Comparison of ENCODE assay signal across 2 fruit fly cellular contexts in the genomic region with DNA sequence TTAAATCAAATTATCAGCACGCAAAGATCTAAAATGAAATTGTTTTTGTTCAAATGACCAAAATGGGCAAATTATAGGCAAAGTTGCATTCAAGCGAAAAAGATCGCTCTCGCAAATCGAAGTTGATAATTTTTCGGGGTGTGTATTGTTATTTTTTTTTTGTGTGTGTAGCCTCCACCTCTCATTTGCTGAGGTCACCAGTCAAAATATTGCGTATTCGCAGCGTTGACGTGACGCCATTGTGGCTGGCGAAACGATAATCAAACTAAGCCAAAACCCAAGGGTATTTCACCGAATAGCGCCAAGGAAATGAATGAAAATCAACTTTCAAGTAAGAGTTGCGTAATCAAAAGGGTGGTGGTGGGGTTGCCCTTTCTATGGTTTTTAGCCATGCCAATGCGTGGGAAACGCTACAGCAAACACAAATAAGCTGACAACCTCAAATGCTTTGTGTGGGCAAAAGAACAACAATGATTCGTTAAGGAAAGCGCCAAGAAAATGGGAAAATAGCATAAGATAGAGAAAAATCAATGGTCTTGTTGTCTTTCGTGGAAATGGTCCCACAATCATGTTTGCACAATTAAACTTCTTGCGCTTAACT.
A peak's percentile ranks its signal among the peaks of the same experiment; 100 is the strongest.
TF ChIP-seq lines count a peak whose summit lies in the region.

No protein-coding gene starts in this region.

- no peak for TF ChIP-seq CTCF in whole organism, embryonic (GFP tag; optimal IDR thresholded peaks at IDR 0.05; lab: Kevin White, UChicago)

TF ChIP-seq in whole organism, embryonic, 481 proteins besides CTCF, POLR2A, EP300 and RAD21 (continues in another document):
- 0 out of 2 replicates have a peak, but pooled peaks have one; percentile 6 for TF ChIP-seq Ptx1 (GFP tag; IDR thresholded peaks at IDR 0.05; lab: Robert Waterston, UW)
- TF ChIP-seq CG13287 (GFP tag; IDR thresholded peaks at IDR 0.05; lab: Robert Waterston, UW; ENCODE audit: partially characterized antibody), result no peak
- peak; percentile 42 for TF ChIP-seq sd (tag; optimal IDR thresholded peaks at IDR 0.05; lab: Kevin White, UChicago)
- TF ChIP-seq Asciz (GFP tag; optimal IDR thresholded peaks at IDR 0.05; lab: Kevin White, UChicago), result no peak
- TF ChIP-seq ttk (GFP tag; IDR thresholded peaks at IDR 0.05; lab: Robert Waterston, UW), result no peak
- no peak for TF ChIP-seq CG9876 (GFP tag; optimal IDR thresholded peaks at IDR 0.05; lab: Kevin White, UChicago)
- TF ChIP-seq lilli (GFP tag; optimal IDR thresholded peaks at IDR 0.05; lab: Kevin White, UChicago), result no peak
- TF ChIP-seq jigr1 (GFP tag; IDR thresholded peaks at IDR 0.05; lab: Robert Waterston, UW), result no peak
- TF ChIP-seq CG1233 (GFP tag; optimal IDR thresholded peaks at IDR 0.05; lab: Kevin White, UChicago), result no peak
- peak; percentile 96 for TF ChIP-seq sr (GFP tag; IDR thresholded peaks at IDR 0.05; lab: Robert Waterston, UW)
- no peak for TF ChIP-seq vvl (GFP tag; IDR thresholded peaks at IDR 0.05; lab: Robert Waterston, UW)
- TF ChIP-seq prd (optimal IDR thresholded peaks at IDR 0.05; lab: Kevin White, UChicago), result no peak
- no peak for TF ChIP-seq prd (GFP tag; IDR thresholded peaks at IDR 0.05; lab: Robert Waterston, UW)
- no peak for TF ChIP-seq da (GFP tag; optimal IDR thresholded peaks at IDR 0.05; lab: Kevin White, UChicago)
- TF ChIP-seq cwo (GFP tag; optimal IDR thresholded peaks at IDR 0.05; lab: Kevin White, UChicago), result peak; percentile 23
- TF ChIP-seq gcm (GFP tag; optimal IDR thresholded peaks at IDR 0.05; lab: Kevin White, UChicago), result no peak
- TF ChIP-seq CG12769 (tag; optimal IDR thresholded peaks at IDR 0.05; lab: Kevin White, UChicago), result peak; percentile 19
- TF ChIP-seq CG1024 (GFP tag; IDR thresholded peaks at IDR 0.05; lab: Robert Waterston, UW), result no peak
- peak in 1 of 2 experiments; percentile 89 for TF ChIP-seq Pdp1 (GFP tag; optimal IDR thresholded peaks at IDR 0.05; lab: Kevin White, UChicago)
- TF ChIP-seq CG17612 (GFP tag; IDR thresholded peaks at IDR 0.05; lab: Robert Waterston, UW), result no peak
- TF ChIP-seq hth (optimal IDR thresholded peaks at IDR 0.05; lab: Kevin White, UChicago), result no peak
- no peak for TF ChIP-seq CG6765 (GFP tag; optimal IDR thresholded peaks at IDR 0.05; lab: Kevin White, UChicago)
- no peak for TF ChIP-seq HHEX (GFP tag; optimal IDR thresholded peaks at IDR 0.05; lab: Kevin White, UChicago)
- no peak for TF ChIP-seq CG4707 (GFP tag; optimal IDR thresholded peaks at IDR 0.05; lab: Kevin White, UChicago)
- no peak for TF ChIP-seq CG2712 (tag; optimal IDR thresholded peaks at IDR 0.05; lab: Kevin White, UChicago)
- TF ChIP-seq ci (GFP tag; IDR thresholded peaks at IDR 0.05; lab: Robert Waterston, UW), result no peak
- peak; percentile 52 for TF ChIP-seq gsb (GFP tag; IDR thresholded peaks at IDR 0.05; lab: Robert Waterston, UW)
- no peak for TF ChIP-seq chm (GFP tag; IDR thresholded peaks at IDR 0.05; lab: Robert Waterston, UW)
- TF ChIP-seq mam (GFP tag; optimal IDR thresholded peaks at IDR 0.05; lab: Kevin White, UChicago), result no peak
- TF ChIP-seq C15 (GFP tag; IDR thresholded peaks at IDR 0.05; lab: Robert Waterston, UW), result no peak
- no peak for TF ChIP-seq usp (GFP tag; optimal IDR thresholded peaks at IDR 0.05; lab: Kevin White, UChicago)
- no peak for TF ChIP-seq CG9437 (GFP tag; optimal IDR thresholded peaks at IDR 0.05; lab: Kevin White, UChicago)
- TF ChIP-seq CoRest (tag; optimal IDR thresholded peaks at IDR 0.05; lab: Kevin White, UChicago), result no peak
- TF ChIP-seq onecut (GFP tag; IDR thresholded peaks at IDR 0.05; lab: Robert Waterston, UW), result peak; percentile 37; the same call in 1 of the 2 replicates
- TF ChIP-seq CG11696 (GFP tag; IDR thresholded peaks at IDR 0.05; lab: Robert Waterston, UW), result no peak
- no peak for TF ChIP-seq Fer3 (tag; optimal IDR thresholded peaks at IDR 0.05; lab: Kevin White, UChicago)
- TF ChIP-seq CG12071 (GFP tag; optimal IDR thresholded peaks at IDR 0.05; lab: Kevin White, UChicago), result peak; percentile 24
- TF ChIP-seq caup (GFP tag; optimal IDR thresholded peaks at IDR 0.05; lab: Kevin White, UChicago; ENCODE audit: severe bottlenecking), result no peak
- TF ChIP-seq en (GFP tag; optimal IDR thresholded peaks at IDR 0.05; lab: Kevin White, UChicago), result no peak
- no peak for TF ChIP-seq MTF-1 (GFP tag; optimal IDR thresholded peaks at IDR 0.05; lab: Kevin White, UChicago; ENCODE audit: borderline replicate concordance)
- TF ChIP-seq CG30020 (tag; optimal IDR thresholded peaks at IDR 0.05; lab: Kevin White, UChicago), result no peak
- TF ChIP-seq ase (GFP tag; IDR thresholded peaks at IDR 0.05; lab: Robert Waterston, UW), result no peak
- no peak for TF ChIP-seq CG5953 (GFP tag; IDR thresholded peaks at IDR 0.05; lab: Robert Waterston, UW)

TF ChIP-seq in whole organism, prepupa, 60 proteins besides CTCF, POLR2A, EP300 and RAD21:
- TF ChIP-seq svp (GFP tag; lab: Kevin White, UChicago), result peak; percentile 71
- TF ChIP-seq CG1621 (tag; optimal IDR thresholded peaks at IDR 0.05; lab: Kevin White, UChicago), result no peak
- TF ChIP-seq Smox (GFP tag; optimal IDR thresholded peaks at IDR 0.05; lab: Kevin White, UChicago), result no peak
